Worm (Caenorhabditis elegans) whole organism, early embryonic: ENCODE data around the gene F25H9.6.

Source experiments
- B0310.2 ChIP-seq: sonication (generic microtip); optimal IDR thresholded peaks from 2 replicates; lab custom pipeline; 2016; ENCODE audit warnings: mild to moderate bottlenecking, missing genetic modification characterization, missing compliant biosample characterization
- F13C5.2 ChIP-seq: sonication (generic microtip); optimal IDR thresholded peaks from 2 replicates; lab custom pipeline; 2017; ENCODE audit warnings: mild to moderate bottlenecking, missing genetic modification characterization, inconsistent platforms, missing compliant biosample characterization
- aly-1 ChIP-seq: sonication (generic microtip); optimal IDR thresholded peaks from 2 replicates; lab custom pipeline; 2016; ENCODE audit warnings: missing genetic modification characterization, missing compliant biosample characterization
- ama-1 ChIP-seq: fragments of 150-350 bp; optimal IDR thresholded peaks from 2 replicates; lab custom pipeline; 2014
- ceh-13 ChIP-seq: fragments of 200-800 bp; sonication (Bioruptor generic); optimal IDR thresholded peaks from 2 replicates; lab custom pipeline; 2018; ENCODE audit warnings: mild to moderate bottlenecking, missing genetic modification characterization, missing compliant biosample characterization
- ceh-36 ChIP-seq: sonication (generic microtip); optimal IDR thresholded peaks from 2 replicates; lab custom pipeline; 2016; ENCODE audit warnings: missing genetic modification characterization, inconsistent platforms, missing compliant biosample characterization
- ets-7 ChIP-seq: sonication (generic microtip); optimal IDR thresholded peaks from 2 replicates; lab custom pipeline; 2016; ENCODE audit warnings: missing genotype, missing genetic modification characterization, missing compliant biosample characterization
- flt-1 ChIP-seq: fragments of 200-800 bp; sonication (Bioruptor generic); IDR thresholded peaks from 2 replicates; pipeline ENCODE4 v1.3.6; 2022; ENCODE audit warnings: missing genetic modification characterization, missing compliant biosample characterization
- hmbx-1 ChIP-seq: sonication (generic microtip); optimal IDR thresholded peaks from 2 replicates; lab custom pipeline; 2016; ENCODE audit warnings: mild to moderate bottlenecking, missing genetic modification characterization, missing compliant biosample characterization
- hmg-4 ChIP-seq: fragments of 200-800 bp; sonication (Bioruptor generic); optimal IDR thresholded peaks from 2 replicates; lab custom pipeline; 2018; ENCODE audit warnings: mild to moderate bottlenecking, missing genetic modification characterization, missing compliant biosample characterization
- hnd-1 ChIP-seq: sonication (generic microtip); optimal IDR thresholded peaks from 2 replicates; lab custom pipeline; 2016; ENCODE audit warnings: missing genetic modification characterization, missing compliant biosample characterization
- pes-1 ChIP-seq: fragments of 200-800 bp; sonication (Bioruptor generic); IDR thresholded peaks from 2 replicates; pipeline ENCODE4 v1.3.6; 2022; ENCODE audit warnings: missing genetic modification reagents, missing genetic modification characterization, missing compliant biosample characterization
- scrt-1 ChIP-seq: fragments of 200-800 bp; sonication (Bioruptor generic); IDR thresholded peaks from 2 replicates; pipeline ENCODE4 v1.3.6; 2022; ENCODE audit warnings: missing genetic modification characterization, missing compliant biosample characterization
- sea-1 ChIP-seq: fragments of 200-800 bp; sonication (Bioruptor generic); conservative IDR thresholded peaks from 2 replicates; pipeline ENCODE4 v1.3.6; 2022; ENCODE audit warnings: missing genetic modification characterization, missing compliant biosample characterization
- tbx-11 ChIP-seq: fragments of 200-800 bp; sonication (Bioruptor generic); IDR thresholded peaks from 2 replicates; pipeline ENCODE4 v1.3.6; 2022; ENCODE audit warnings: missing genetic modification characterization, missing compliant biosample characterization
- tbx-37 ChIP-seq: fragments of 200-800 bp; sonication (Bioruptor generic); conservative IDR thresholded peaks from 2 replicates; pipeline ENCODE4 v1.3.6; 2022; ENCODE audit warnings: missing genetic modification reagents, missing genetic modification characterization, missing compliant biosample characterization
- tra-4 ChIP-seq: sonication (generic microtip); optimal IDR thresholded peaks from 2 replicates; lab custom pipeline; 2017; ENCODE audit warnings: missing genetic modification characterization, missing compliant biosample characterization

Gene F25H9.6

DNA sequence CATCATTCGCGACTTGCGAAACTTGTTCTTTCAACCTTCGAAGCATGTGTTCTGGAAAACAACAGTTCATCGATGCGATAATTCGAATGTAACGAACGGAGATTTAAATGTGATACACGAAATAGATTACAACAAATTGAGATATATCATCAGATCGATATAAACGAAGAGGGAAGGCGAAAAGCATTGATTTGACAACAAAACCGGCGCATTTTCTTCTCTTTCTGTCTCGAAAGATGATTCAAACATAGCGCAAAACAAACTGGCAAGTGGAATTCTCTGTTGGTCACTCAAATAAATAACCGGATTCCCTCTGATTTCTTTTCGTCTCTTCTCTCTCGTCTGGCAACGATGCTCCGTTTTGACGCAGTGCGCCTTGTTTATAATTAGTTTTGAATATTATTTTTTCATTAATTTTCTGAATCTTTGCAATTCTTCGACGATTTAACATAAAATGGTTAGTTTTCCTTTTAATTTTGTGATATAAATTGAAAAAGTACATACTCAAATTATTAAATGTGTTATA is 29.2 kb upstream of the F25H9.6 start, which contains the start of the genes eea-1 and gut-2:
eea-1 (minus strand) TSS at position 51 of the 526 bp plus-strand sequence.
gut-2 (plus strand) TSS at position 369 of the 526 bp plus-strand sequence.
- TF ChIP-seq tra-4 (tag; lab: Kevin White, UChicago) (no peak), F13C5.2 (peak; percentile 66)

DNA sequence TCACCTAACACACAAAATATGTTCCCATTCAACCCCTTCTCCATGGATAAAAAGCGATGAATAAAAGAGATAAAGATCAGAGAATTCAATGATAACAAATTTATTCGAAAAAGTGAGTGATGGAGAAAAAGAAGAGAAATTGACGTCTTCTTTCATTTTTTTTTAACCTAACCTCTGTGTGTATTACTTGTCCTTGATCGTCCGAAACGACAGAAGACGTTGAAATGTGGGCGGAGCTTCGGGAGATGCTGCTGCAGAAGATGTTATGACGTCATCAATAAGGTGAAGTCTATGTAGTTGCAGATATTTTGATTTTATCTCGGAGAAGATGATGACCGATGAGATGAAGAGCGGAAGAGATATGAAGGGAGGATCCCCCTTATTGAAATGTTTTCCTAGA is 21.7 kb upstream of the F25H9.6 start, which contains the start of gene T10G3.3:
T10G3.3 (minus strand) TSS at position 370 of the 400 bp plus-strand sequence.
- no peak for TF ChIP-seq scrt-1
- no peak for TF ChIP-seq aly-1 (tag; lab: Kevin White, UChicago)
- TF ChIP-seq tbx-37 (GFP tag; lab: Robert Waterston, UW), result no peak
- no peak for TF ChIP-seq tbx-11 (GFP tag; lab: Robert Waterston, UW)
- TF ChIP-seq ets-7 (tag; lab: Kevin White, UChicago), result no peak
- no peak for TF ChIP-seq F13C5.2
- TF ChIP-seq ceh-36 (tag; lab: Kevin White, UChicago), result no peak
- TF ChIP-seq sea-1 (GFP tag; lab: Robert Waterston, UW), result no peak

DNA sequence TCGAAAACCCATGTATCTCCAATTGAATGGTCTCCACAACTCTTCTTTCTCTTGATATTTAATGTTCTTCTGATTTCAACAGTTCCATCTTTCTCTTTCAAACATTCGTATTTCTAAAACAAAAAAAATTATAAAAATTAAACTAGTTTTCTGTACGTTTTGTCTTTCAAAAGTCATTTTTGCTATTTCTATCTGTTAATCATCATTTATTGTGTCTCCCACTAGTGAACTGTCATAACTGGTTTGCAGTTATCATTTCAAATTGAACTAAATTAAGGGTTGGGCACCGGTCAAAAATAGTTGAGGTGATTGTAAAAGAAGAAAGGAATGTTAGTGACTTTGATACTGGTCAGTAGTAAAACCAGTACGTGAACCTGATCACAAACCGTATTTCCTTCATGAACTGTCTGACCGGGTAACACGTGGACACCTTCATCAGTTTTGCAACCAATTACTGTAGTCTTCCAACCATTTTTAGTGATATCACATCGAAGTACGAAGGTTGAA is 20.2 kb upstream of the F25H9.6 start:
- TF ChIP-seq ama-1 (lab: Kevin White, UChicago) (no peak), hmbx-1 (no peak), hmg-4 (no peak), flt-1 (no peak), tbx-37 (GFP tag; lab: Robert Waterston, UW) (no peak), ceh-13 (GFP tag; lab: Kevin White, UChicago) (no peak), B0310.2 (tag; lab: Kevin White, UChicago) (no peak), scrt-1 (no peak), F13C5.2 (no peak), ets-7 (tag; lab: Kevin White, UChicago) (no peak), pes-1 (GFP tag; lab: Robert Waterston, UW) (no peak), aly-1 (tag; lab: Kevin White, UChicago) (no peak), sea-1 (GFP tag; lab: Robert Waterston, UW) (no peak), tra-4 (tag; lab: Kevin White, UChicago) (no peak), hnd-1 (tag; lab: Kevin White, UChicago) (no peak), tbx-11 (GFP tag; lab: Robert Waterston, UW) (no peak), ceh-36 (tag; lab: Kevin White, UChicago) (no peak)

DNA sequence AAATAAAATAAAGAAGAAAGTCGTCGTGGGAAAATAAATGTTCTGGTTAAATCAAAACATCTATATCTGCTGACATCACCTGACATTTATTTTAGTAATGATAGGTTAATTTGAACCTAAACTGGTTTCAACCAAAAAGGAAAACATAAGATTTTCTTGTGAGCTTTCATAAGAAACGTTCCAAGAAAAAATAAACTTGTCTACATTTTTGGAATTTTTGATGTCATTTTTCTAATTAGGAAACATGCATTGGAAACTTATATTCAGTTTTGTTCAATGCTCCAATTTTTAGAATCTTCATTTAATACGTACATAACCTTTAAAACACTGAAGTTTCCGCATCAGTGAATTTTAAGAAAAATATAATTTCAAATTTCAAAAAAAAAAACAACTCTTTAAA is 17.6 kb upstream of the F25H9.6 start:
- TF ChIP-seq ceh-36 (tag; lab: Kevin White, UChicago), result no peak
- TF ChIP-seq scrt-1, result no peak
- TF ChIP-seq B0310.2 (tag; lab: Kevin White, UChicago), result no peak
- no peak for TF ChIP-seq hmbx-1
- no peak for TF ChIP-seq F13C5.2
- no peak for TF ChIP-seq tbx-11 (GFP tag; lab: Robert Waterston, UW)
- no peak for TF ChIP-seq tbx-37 (GFP tag; lab: Robert Waterston, UW)
- TF ChIP-seq sea-1 (GFP tag; lab: Robert Waterston, UW), result no peak

DNA sequence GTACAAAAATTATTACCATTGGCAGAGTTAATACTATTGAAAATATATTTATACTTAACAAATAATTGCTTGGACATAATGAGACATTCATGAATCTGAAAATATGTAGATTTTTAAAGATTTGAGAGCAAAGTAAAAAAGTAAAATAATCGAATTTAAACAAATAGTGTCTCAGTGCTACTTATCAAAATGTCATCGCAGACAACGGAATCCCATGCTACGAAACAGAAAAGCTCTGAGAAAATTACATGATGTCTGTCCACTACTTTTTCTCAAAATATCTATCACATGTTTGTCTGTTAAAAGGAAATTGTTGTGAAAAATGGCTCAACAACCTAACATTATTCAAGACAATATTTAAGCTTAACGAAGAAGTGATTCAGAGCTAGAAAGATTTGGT is 16.2 kb upstream of the F25H9.6 start, which contains the start of gene T10G3.4:
T10G3.4 (minus strand) TSS at position 101 of the 400 bp plus-strand sequence.
- no peak for TF ChIP-seq aly-1 (tag; lab: Kevin White, UChicago)

DNA sequence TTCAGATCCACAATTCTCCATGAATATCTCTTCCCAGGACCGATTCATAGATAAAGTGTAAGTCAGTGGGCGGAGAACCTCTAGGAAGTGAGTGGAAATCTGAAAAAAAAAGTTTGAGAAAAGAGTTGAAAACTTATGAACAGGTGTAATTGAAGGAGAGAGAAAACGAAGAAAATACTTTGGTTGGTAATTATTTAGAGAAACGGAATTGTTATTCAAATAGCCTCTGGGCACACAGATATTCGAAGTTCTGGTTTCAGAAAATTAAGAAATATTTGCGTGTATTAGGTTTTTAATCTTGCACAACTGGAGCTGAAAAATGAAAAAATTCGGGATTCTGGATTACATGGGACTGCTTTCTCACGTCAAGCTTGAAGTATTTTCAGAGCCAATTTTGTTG is 11.6 kb upstream of the F25H9.6 start, which contains the start of gene T10G3.2:
T10G3.2 (minus strand) TSS at position 101 of the 400 bp plus-strand sequence.
- no peak for TF ChIP-seq flt-1
- TF ChIP-seq pes-1 (GFP tag; lab: Robert Waterston, UW), result no peak
- no peak for TF ChIP-seq ets-7 (tag; lab: Kevin White, UChicago)
- no peak for TF ChIP-seq aly-1 (tag; lab: Kevin White, UChicago)
- no peak for TF ChIP-seq ceh-13 (GFP tag; lab: Kevin White, UChicago)

DNA sequence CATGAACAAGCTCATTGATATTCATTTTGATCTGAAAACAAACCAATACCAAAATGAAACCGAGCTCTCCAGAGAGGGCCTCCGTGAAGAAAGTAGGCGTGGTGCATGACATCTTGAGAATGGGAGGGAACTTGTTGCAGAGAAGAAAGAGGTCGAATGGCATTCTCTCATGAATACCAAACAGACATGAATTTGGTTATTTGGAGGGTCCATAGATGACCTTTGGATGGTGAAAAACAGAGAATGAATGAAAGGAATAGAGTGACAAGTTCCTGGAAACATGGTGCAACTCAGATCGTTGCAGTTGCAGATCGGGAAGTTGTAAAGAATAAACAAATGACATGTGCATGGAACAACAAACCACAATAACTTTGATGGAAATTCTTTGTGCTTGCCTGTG is 8.2 kb upstream of the F25H9.6 start, which contains the start of gene T10G3.8:
T10G3.8 (minus strand) TSS at position 101 of the 400 bp plus-strand sequence.
- TF ChIP-seq ets-7 (tag; lab: Kevin White, UChicago) (no peak), B0310.2 (tag; lab: Kevin White, UChicago) (no peak), F13C5.2 (no peak), hmg-4 (no peak), ceh-36 (tag; lab: Kevin White, UChicago) (no peak), hnd-1 (tag; lab: Kevin White, UChicago) (no peak)

DNA sequence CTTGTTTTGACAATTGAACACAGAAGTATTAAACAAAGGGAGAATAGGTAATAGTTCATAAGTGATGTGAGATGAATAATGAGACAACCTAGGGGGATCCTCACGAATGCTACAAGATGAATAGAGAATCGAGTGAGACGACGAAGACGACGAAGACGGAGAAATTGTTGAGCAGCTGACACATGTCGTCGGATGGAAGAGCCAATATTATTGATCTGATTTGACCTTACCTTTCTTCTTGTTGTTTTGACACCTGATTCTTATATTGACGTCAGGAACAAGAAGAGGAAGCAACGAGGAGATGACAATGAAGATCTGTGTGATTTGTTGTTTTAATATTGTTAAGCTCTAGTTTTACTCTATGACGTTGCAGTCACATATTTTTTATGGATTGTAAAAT is 5.3 kb upstream of the F25H9.6 start, which contains the start of gene T10G3.1:
T10G3.1 (minus strand) TSS at position 213 of the 400 bp plus-strand sequence.
- TF ChIP-seq flt-1 (no peak), scrt-1 (no peak), hmg-4 (no peak), hmbx-1 (no peak), hnd-1 (tag; lab: Kevin White, UChicago) (no peak), tra-4 (tag; lab: Kevin White, UChicago) (no peak), sea-1 (GFP tag; lab: Robert Waterston, UW) (no peak)

DNA sequence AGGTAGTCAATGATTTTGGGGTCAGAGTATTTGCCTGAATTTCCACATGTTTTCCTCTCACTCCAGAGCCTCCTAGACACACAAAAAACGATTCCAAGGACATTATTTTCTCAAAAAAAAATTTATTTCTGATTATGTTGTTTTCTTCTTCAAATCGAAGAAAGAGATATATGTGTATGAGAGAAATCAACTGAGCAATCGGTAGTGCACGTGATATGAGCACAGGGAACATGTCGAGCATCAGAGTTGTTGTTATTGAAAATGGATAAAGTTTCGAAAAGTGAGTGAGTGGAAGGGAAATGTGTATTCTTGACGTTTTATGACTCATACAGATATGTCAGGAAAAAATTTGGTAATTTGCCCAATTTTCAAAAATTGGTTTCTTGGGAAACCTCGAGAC is 3.9 kb upstream of the F25H9.6 start:
- no peak for TF ChIP-seq pes-1 (GFP tag; lab: Robert Waterston, UW)
- no peak for TF ChIP-seq ama-1 (lab: Kevin White, UChicago)
- TF ChIP-seq F13C5.2, result no peak
- no peak for TF ChIP-seq tbx-11 (GFP tag; lab: Robert Waterston, UW)
- TF ChIP-seq tbx-37 (GFP tag; lab: Robert Waterston, UW), result no peak
- no peak for TF ChIP-seq flt-1
- no peak for TF ChIP-seq hmg-4
- TF ChIP-seq hmbx-1, result no peak
- no peak for TF ChIP-seq B0310.2 (tag; lab: Kevin White, UChicago)
- no peak for TF ChIP-seq scrt-1
- TF ChIP-seq aly-1 (tag; lab: Kevin White, UChicago), result no peak
- no peak for TF ChIP-seq ets-7 (tag; lab: Kevin White, UChicago)
